Worm (Caenorhabditis elegans) whole organism, late embryonic: ENCODE data around the gene cnnm-1.

ENCODE experiments used
- ceh-19 ChIP-seq: fragments of 200-800 bp; sonication (Bioruptor generic); optimal IDR thresholded peaks from 2 replicates; lab custom pipeline; 2018; ENCODE audit warnings: mild to moderate bottlenecking, missing genetic modification characterization, missing compliant biosample characterization
- eyg-1 ChIP-seq: sonication (generic microtip); optimal IDR thresholded peaks from 2 replicates; lab custom pipeline; 2016; ENCODE audit warnings: missing genotype, missing genetic modification characterization, missing compliant biosample characterization
- nhr-11 ChIP-seq: fragments of 150-350 bp; optimal IDR thresholded peaks from 2 replicates; lab custom pipeline; 2014; ENCODE audit warnings: missing biosample characterization, missing genetic modification characterization
- pat-9 ChIP-seq: fragments of 200-800 bp; sonication (Bioruptor generic); optimal IDR thresholded peaks from 2 replicates; lab custom pipeline; 2018; ENCODE audit warnings: mild to moderate bottlenecking, missing genetic modification characterization, moderate library complexity, missing compliant biosample characterization
- pha-4 ChIP-seq: fragments of 150-350 bp; optimal IDR thresholded peaks from 2 replicates; lab custom pipeline; 2018; ENCODE audit warnings: missing biosample characterization, missing genetic modification reagents, missing genetic modification characterization
- sox-4 ChIP-seq: sonication (generic microtip); optimal IDR thresholded peaks from 2 replicates; lab custom pipeline; 2017; ENCODE audit warnings: mild to moderate bottlenecking, missing genetic modification characterization, inconsistent platforms, missing compliant biosample characterization

DNA sequence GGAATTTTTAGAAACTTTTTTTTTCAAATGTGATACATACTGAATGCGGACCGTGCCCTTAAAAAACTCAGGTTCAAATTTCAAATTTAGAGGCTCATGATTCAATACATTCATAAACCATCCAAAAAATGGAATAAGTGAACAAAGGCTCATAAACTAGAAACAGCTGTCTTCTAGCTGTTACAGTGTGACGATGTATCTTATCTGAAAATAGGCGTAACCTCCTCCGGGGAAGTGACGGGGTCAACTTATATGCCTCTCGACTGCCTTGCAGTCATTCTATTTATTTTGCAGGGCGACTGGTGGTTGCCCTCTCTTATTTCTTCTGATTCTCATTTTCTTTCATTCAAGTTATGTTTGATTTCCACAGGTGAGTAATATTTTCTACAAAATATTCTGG is 9.4 kb upstream of the cnnm-1 start, which contains the start of gene Y116A8B.1:
- TF ChIP-seq nhr-11 (tag; lab: Kevin White, UChicago) (no peak), pat-9 (tag; lab: Kevin White, UChicago) (no peak), eyg-1 (tag; lab: Kevin White, UChicago) (no peak), sox-4 (no peak), ceh-19 (GFP tag; lab: Kevin White, UChicago) (no peak), pha-4 (tag; lab: Kevin White, UChicago) (no peak)
